Fruit fly (Drosophila melanogaster): Measurements from ENCODE around the gene Smyd3.
A peak's percentile ranks its signal among the peaks of the same experiment; 100 is the strongest.

Smyd3 gene

dm6 chrX:2646022-2646761 is 37.5 kb upstream of the Smyd3 start (continued):
- TF ChIP-seq NC2α (GFP tag; optimal IDR thresholded peaks at IDR 0.05), result peak; percentile 95
- peak; percentile 97 for TF ChIP-seq cwo (GFP tag; optimal IDR thresholded peaks at IDR 0.05)
- peak; percentile 87 for TF ChIP-seq trh (GFP tag; optimal IDR thresholded peaks at IDR 0.05)
- peak; percentile 94 for TF ChIP-seq kay (GFP tag; optimal IDR thresholded peaks at IDR 0.05)
- TF ChIP-seq Max (GFP tag; optimal IDR thresholded peaks at IDR 0.05), result peak; percentile 91
- TF ChIP-seq GATAe (GFP tag; conservative IDR thresholded peaks at IDR 0.05), result peak; percentile 82
- peak; percentile 97 for TF ChIP-seq CG12071 (GFP tag; optimal IDR thresholded peaks at IDR 0.05)
- TF ChIP-seq nom (GFP tag; optimal IDR thresholded peaks at IDR 0.05), result peak; percentile 94
- peak; percentile 74 for TF ChIP-seq CG15696 (tag; optimal IDR thresholded peaks at IDR 0.05)
- TF ChIP-seq CG17829 (tag; optimal IDR thresholded peaks at IDR 0.05), result peak; percentile 95
- peak; percentile 95 for TF ChIP-seq Mrtf (GFP tag; IDR thresholded peaks at IDR 0.05)
- peak; percentile 88 for TF ChIP-seq peb (GFP tag; IDR thresholded peaks at IDR 0.05)
- no peak for TF ChIP-seq hbn (GFP tag; IDR thresholded peaks at IDR 0.05; ENCODE audit: partially characterized antibody)
- peak; percentile 97 for TF ChIP-seq shn (GFP tag; optimal IDR thresholded peaks at IDR 0.05)
- peak; percentile 97 for TF ChIP-seq Meics (GFP tag; optimal IDR thresholded peaks at IDR 0.05)
- TF ChIP-seq Bdp1 (GFP tag; optimal IDR thresholded peaks at IDR 0.05), result peak; percentile 90
- peak; percentile 93 for TF ChIP-seq vfl (GFP tag; optimal IDR thresholded peaks at IDR 0.05)
- peak; percentile 97 for TF ChIP-seq CG10209 (GFP tag; optimal IDR thresholded peaks at IDR 0.05)
- peak; percentile 89 for TF ChIP-seq twi (tag; optimal IDR thresholded peaks at IDR 0.05)
- peak; percentile 96 for TF ChIP-seq NC2β (GFP tag; optimal IDR thresholded peaks at IDR 0.05)
- no peak for TF ChIP-seq stwl (tag; optimal IDR thresholded peaks at IDR 0.05)
- TF ChIP-seq schlank (tag; optimal IDR thresholded peaks at IDR 0.05), result peak; percentile 97
- peak; percentile 95 for TF ChIP-seq CG12299 (tag; optimal IDR thresholded peaks at IDR 0.05)
- TF ChIP-seq CG17186 (GFP tag; optimal IDR thresholded peaks at IDR 0.05), result peak; percentile 84
- peak; percentile 80 for TF ChIP-seq Ets97D (GFP tag; optimal IDR thresholded peaks at IDR 0.05)
- peak; percentile 93 for TF ChIP-seq CG30431 (GFP tag; optimal IDR thresholded peaks at IDR 0.05)
- TF ChIP-seq CG11456 (GFP tag; IDR thresholded peaks at IDR 0.05), result peak; percentile 94
- peak; percentile 85 for TF ChIP-seq CG17802 (tag; optimal IDR thresholded peaks at IDR 0.05)
- TF ChIP-seq Asciz (GFP tag; optimal IDR thresholded peaks at IDR 0.05), result peak; percentile 95
- peak; percentile 90 for TF ChIP-seq bowl (GFP tag; IDR thresholded peaks at IDR 0.05)
- TF ChIP-seq ewg (GFP tag; optimal IDR thresholded peaks at IDR 0.05), result peak; percentile 97
- peak; percentile 96 for TF ChIP-seq CG11093 (GFP tag; IDR thresholded peaks at IDR 0.05)
- TF ChIP-seq ap (GFP tag; IDR thresholded peaks at IDR 0.05), result peak; percentile 93
- peak; percentile 93 for TF ChIP-seq CG4282 (GFP tag; optimal IDR thresholded peaks at IDR 0.05)
- TF ChIP-seq yki (optimal IDR thresholded peaks at IDR 0.05), result no peak
- peak; percentile 60; the same call in 1 of the 3 replicates for TF ChIP-seq hb (GFP tag; IDR thresholded peaks at IDR 0.05; ENCODE audit: partially characterized antibody)
- TF ChIP-seq CG8281 (tag; optimal IDR thresholded peaks at IDR 0.05), result peak; percentile 86
- TF ChIP-seq CG2120 (GFP tag; optimal IDR thresholded peaks at IDR 0.05), result peak; percentile 98
- peak; percentile 96 for TF ChIP-seq Oaz (GFP tag; IDR thresholded peaks at IDR 0.05)
- peak; percentile 48; the same call in 1 of the 3 replicates for TF ChIP-seq CG14860 (GFP tag; IDR thresholded peaks at IDR 0.05; ENCODE audit: partially characterized antibody)
- TF ChIP-seq tio (GFP tag; optimal IDR thresholded peaks at IDR 0.05), result peak; percentile 94
- peak; percentile 97 for TF ChIP-seq CHES-1-like (GFP tag; optimal IDR thresholded peaks at IDR 0.05)
- peak; percentile 87 for TF ChIP-seq CG3726 (GFP tag; IDR thresholded peaks at IDR 0.05)
- TF ChIP-seq CG6689 (GFP tag; IDR thresholded peaks at IDR 0.05), result peak; percentile 96
- peak; percentile 97 for TF ChIP-seq jing (GFP tag; optimal IDR thresholded peaks at IDR 0.05)
- peak; percentile 92 for TF ChIP-seq ase (GFP tag; IDR thresholded peaks at IDR 0.05)
- peak; percentile 98 for TF ChIP-seq HHEX (GFP tag; optimal IDR thresholded peaks at IDR 0.05)
- peak; percentile 95 for TF ChIP-seq disco-r (GFP tag; optimal IDR thresholded peaks at IDR 0.05)
- peak; percentile 97 for TF ChIP-seq CG11695 (GFP tag; IDR thresholded peaks at IDR 0.05)
- peak; percentile 95 for TF ChIP-seq CG12155 (GFP tag; optimal IDR thresholded peaks at IDR 0.05)
